Worm (Caenorhabditis elegans) whole organism, L1 larva: ENCODE measurements around the gene phf-14.
"Not testable (repeated sequence)": the region's sequence is repeated elsewhere in the genome, so short reads cannot be mapped to it uniquely, and the experiment has no call there.

Source experiments
- C34B4.2 ChIP-seq: sonication (generic microtip); optimal IDR thresholded peaks from 2 replicates; lab custom pipeline; 2017; ENCODE audit warnings: mild to moderate bottlenecking, missing genetic modification characterization, missing compliant biosample characterization
- aha-1 ChIP-seq: fragments of 150-350 bp; optimal IDR thresholded peaks from 2 replicates; lab custom pipeline; 2014; ENCODE audit warnings: missing biosample characterization, missing genetic modification characterization
- alr-1 ChIP-seq: fragments of 200-800 bp; sonication (Bioruptor generic); optimal IDR thresholded peaks from 2 replicates; lab custom pipeline; 2018; ENCODE audit warnings: borderline replicate concordance, mild to moderate bottlenecking, missing genetic modification characterization, missing compliant biosample characterization
- aly-2 ChIP-seq: fragments of 150-350 bp; optimal IDR thresholded peaks from 2 replicates; lab custom pipeline; 2014; ENCODE audit warnings: missing biosample characterization, missing genetic modification characterization
- blmp-1 ChIP-seq: fragments of 150-350 bp; optimal IDR thresholded peaks from 2 replicates; lab custom pipeline; 2014; ENCODE audit warnings: missing biosample characterization, missing genetic modification characterization
- ceh-63 ChIP-seq: fragments of 200-800 bp; sonication (Bioruptor generic); optimal IDR thresholded peaks from 2 replicates; lab custom pipeline; 2018; ENCODE audit warnings: mild to moderate bottlenecking, missing genetic modification characterization, missing compliant biosample characterization
- ceh-90 ChIP-seq: sonication (generic microtip); optimal IDR thresholded peaks from 2 replicates; lab custom pipeline; 2016; ENCODE audit warnings: missing genetic modification characterization, missing compliant biosample characterization
- elt-2 ChIP-seq: sonication (generic microtip); optimal IDR thresholded peaks from 2 replicates; lab custom pipeline; 2016; ENCODE audit warnings: missing genetic modification characterization, mild to moderate bottlenecking, inconsistent platforms, missing compliant biosample characterization, missing genetic modification reagents
- elt-3 ChIP-seq, 6 experiments: fragments of 150-350 bp in 1 of 6; sonication (generic microtip); optimal IDR thresholded peaks; 2 replicates each; lab custom pipeline; 2017 to 2018; ENCODE audit warnings: missing biosample characterization in 6 of 6, missing genetic modification characterization in 6 of 6, inconsistent platforms in 1 of 6
- hlh-17 ChIP-seq: fragments of 200-800 bp; sonication (Bioruptor generic); optimal IDR thresholded peaks from 2 replicates; lab custom pipeline; 2018; ENCODE audit warnings: missing genetic modification characterization, mild to moderate bottlenecking, missing compliant biosample characterization, moderate library complexity, borderline replicate concordance
- hlh-4 ChIP-seq: sonication (generic microtip); optimal IDR thresholded peaks from 2 replicates; lab custom pipeline; 2016; ENCODE audit warnings: mild to moderate bottlenecking, missing genetic modification characterization, missing compliant biosample characterization
- jun-1 ChIP-seq: fragments of 150-350 bp; optimal IDR thresholded peaks from 2 replicates; lab custom pipeline; 2014; ENCODE audit warnings: missing biosample characterization, missing genetic modification reagents, missing genetic modification characterization
- lin-14 ChIP-seq: fragments of 200-800 bp; sonication (Bioruptor generic); optimal IDR thresholded peaks from 2 replicates; lab custom pipeline; 2018; ENCODE audit warnings: mild to moderate bottlenecking, missing genetic modification characterization, moderate library complexity, missing compliant biosample characterization
- lin-35 ChIP-seq, 2 experiments: fragments of 150-350 bp; optimal IDR thresholded peaks; 2 replicates each; lab custom pipeline; 2014; ENCODE audit warnings: missing biosample characterization in 2 of 2, missing genetic modification characterization in 2 of 2, missing genetic modification reagents in 2 of 2
- lin-39 ChIP-seq: fragments of 150-350 bp; optimal IDR thresholded peaks from 2 replicates; lab custom pipeline; 2014; ENCODE audit warnings: missing biosample characterization, missing genetic modification reagents, missing genetic modification characterization
- lir-3 ChIP-seq: sonication (generic microtip); optimal IDR thresholded peaks from 2 replicates; lab custom pipeline; 2016; ENCODE audit warnings: mild to moderate bottlenecking, missing genetic modification characterization, moderate library complexity, missing compliant biosample characterization; ENCODE audit not compliant: poor library complexity
- lsy-2 ChIP-seq, 2 experiments: fragments of 150-350 bp; optimal IDR thresholded peaks; 2 replicates each; lab custom pipeline; 2014; ENCODE audit warnings: missing biosample characterization in 2 of 2, missing genetic modification characterization in 2 of 2
- mab-9 ChIP-seq: fragments of 200-800 bp; sonication (Bioruptor generic); IDR thresholded peaks from 2 replicates; pipeline ENCODE4 v1.3.6; 2022; ENCODE audit warnings: missing genetic modification reagents, missing genetic modification characterization, missing compliant biosample characterization
- mdl-1 ChIP-seq, 2 experiments: fragments of 150-350 bp; optimal IDR thresholded peaks; 2 replicates each; lab custom pipeline; 2014 to 2017; ENCODE audit warnings: missing biosample characterization in 2 of 2, missing genetic modification characterization in 2 of 2, inconsistent platforms in 1 of 2
- mef-2 ChIP-seq: fragments of 150-350 bp; optimal IDR thresholded peaks from 2 replicates; lab custom pipeline; 2014; ENCODE audit warnings: missing biosample characterization, missing genetic modification characterization
- mep-1 ChIP-seq: fragments of 150-350 bp; optimal IDR thresholded peaks from 2 replicates; lab custom pipeline; 2014; ENCODE audit warnings: missing biosample characterization, missing genetic modification characterization
- nhr-11 ChIP-seq: fragments of 150-350 bp; optimal IDR thresholded peaks from 2 replicates; lab custom pipeline; 2014; ENCODE audit warnings: missing biosample characterization, missing genetic modification characterization
- nhr-237 ChIP-seq: fragments of 150-350 bp; optimal IDR thresholded peaks from 2 replicates; lab custom pipeline; 2014; ENCODE audit warnings: missing biosample characterization, missing genetic modification characterization
- nhr-71 ChIP-seq: sonication (generic microtip); optimal IDR thresholded peaks from 2 replicates; lab custom pipeline; 2016; ENCODE audit warnings: mild to moderate bottlenecking, missing genetic modification characterization, moderate library complexity, missing compliant biosample characterization
- nhr-76 ChIP-seq: sonication (generic microtip); optimal IDR thresholded peaks from 2 replicates; lab custom pipeline; 2017; ENCODE audit warnings: missing biosample characterization, missing genetic modification characterization
- nhr-77 ChIP-seq: fragments of 150-350 bp; optimal IDR thresholded peaks from 2 replicates; lab custom pipeline; 2014; ENCODE audit warnings: missing biosample characterization, missing genetic modification characterization
- nhr-85 ChIP-seq: sonication (generic microtip); peaks from one replicate; lab custom pipeline; 2016; ENCODE audit warnings: missing genetic modification characterization, inconsistent platforms, missing compliant biosample characterization
- pag-3 ChIP-seq: sonication (generic microtip); optimal IDR thresholded peaks from 2 replicates; lab custom pipeline; 2017; ENCODE audit warnings: missing genetic modification characterization, mild to moderate bottlenecking, missing compliant biosample characterization, antibody characterized with exemption, borderline replicate concordance; ENCODE audit not compliant: insufficient read depth
- pax-3 ChIP-seq: fragments of 200-800 bp; sonication (Bioruptor generic); optimal IDR thresholded peaks from 2 replicates; lab custom pipeline; 2018; ENCODE audit warnings: mild to moderate bottlenecking, missing genetic modification characterization, moderate library complexity, missing compliant biosample characterization
- rnt-1 ChIP-seq: sonication (generic microtip); optimal IDR thresholded peaks from 2 replicates; lab custom pipeline; 2016; ENCODE audit warnings: mild to moderate bottlenecking, missing genetic modification characterization, moderate library complexity, missing compliant biosample characterization
- skn-1 ChIP-seq: fragments of 150-350 bp; optimal IDR thresholded peaks from 2 replicates; lab custom pipeline; 2014; ENCODE audit warnings: missing biosample characterization, missing genetic modification characterization
- sup-37 ChIP-seq: fragments of 200-800 bp; sonication (Bioruptor generic); optimal IDR thresholded peaks from 2 replicates; lab custom pipeline; 2018; ENCODE audit warnings: mild to moderate bottlenecking, missing genetic modification characterization, missing compliant biosample characterization
- tlp-1 ChIP-seq: fragments of 150-350 bp; optimal IDR thresholded peaks from 2 replicates; lab custom pipeline; 2014; ENCODE audit warnings: missing biosample characterization, missing genetic modification characterization
- zag-1 ChIP-seq: fragments of 150-350 bp; optimal IDR thresholded peaks from 2 replicates; lab custom pipeline; 2014; ENCODE audit warnings: missing biosample characterization, missing genetic modification characterization
- zip-4 ChIP-seq: fragments of 200-800 bp; sonication (Bioruptor generic); optimal IDR thresholded peaks from 2 replicates; lab custom pipeline; 2018; ENCODE audit warnings: mild to moderate bottlenecking, missing genetic modification characterization, moderate library complexity, missing compliant biosample characterization

phf-14 gene

ce11 chrV:17891317-17891716 is 20.1 kb downstream of the phf-14 start:
- TF ChIP-seq lin-35 (GFP tag; optimal IDR thresholded peaks at IDR 0.05; lab: Kevin White, UChicago) (no peak), tlp-1 (tag; lab: Kevin White, UChicago) (no peak), lin-39 (tag; lab: Kevin White, UChicago) (no peak), hlh-4 (tag; lab: Kevin White, UChicago) (no peak), pax-3 (tag; lab: Kevin White, UChicago) (no peak), nhr-71 (tag; lab: Kevin White, UChicago) (no peak), ceh-63 (GFP tag; lab: Kevin White, UChicago) (no peak), jun-1 (tag; lab: Kevin White, UChicago) (no peak), rnt-1 (tag; lab: Kevin White, UChicago) (no peak), nhr-76 (no peak), lsy-2 (tag; optimal IDR thresholded peaks at IDR 0.05; lab: Kevin White, UChicago) (no peak)

ce11 chrV:17893959-17894358 is 22.8 kb downstream of the phf-14 start, which contains the start of gene C06H5.11:
C06H5.11 (minus strand) TSS chrV:17894059.
- TF ChIP-seq aha-1 (tag; lab: Kevin White, UChicago); zip-4; nhr-11: not testable (repeated sequence)
- TF ChIP-seq, all 84 proteins: peak for 0; not testable (repeated sequence) for 84

DNA sequence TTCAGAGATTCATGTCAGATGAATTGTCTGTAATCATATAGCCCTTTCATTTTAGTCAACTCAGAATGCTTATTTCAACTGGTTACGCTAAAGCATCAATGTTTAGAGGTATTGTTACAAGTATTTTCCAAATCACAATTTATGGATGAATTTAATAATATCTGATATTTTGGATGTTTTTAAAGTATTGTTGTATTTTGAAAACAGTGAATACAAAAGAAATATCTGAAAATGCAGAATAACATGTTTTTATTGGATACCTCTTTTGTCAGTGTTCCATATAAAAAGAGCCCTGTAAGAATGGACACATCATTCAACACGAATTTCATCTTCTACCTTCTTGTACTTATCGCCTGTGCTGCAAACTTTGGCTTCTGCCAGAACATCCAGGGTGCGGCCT is 23.3 kb downstream of the phf-14 start, which contains the start of gene C06H5.12:
Gene C06H5.12 (plus strand): TSS at position 301 of the 400 bp plus-strand sequence.
- TF ChIP-seq pag-3 (tag; lab: Kevin White, UChicago); mdl-1 (tag; optimal IDR thresholded peaks at IDR 0.05; lab: Kevin White, UChicago); nhr-237: not testable (repeated sequence)

DNA sequence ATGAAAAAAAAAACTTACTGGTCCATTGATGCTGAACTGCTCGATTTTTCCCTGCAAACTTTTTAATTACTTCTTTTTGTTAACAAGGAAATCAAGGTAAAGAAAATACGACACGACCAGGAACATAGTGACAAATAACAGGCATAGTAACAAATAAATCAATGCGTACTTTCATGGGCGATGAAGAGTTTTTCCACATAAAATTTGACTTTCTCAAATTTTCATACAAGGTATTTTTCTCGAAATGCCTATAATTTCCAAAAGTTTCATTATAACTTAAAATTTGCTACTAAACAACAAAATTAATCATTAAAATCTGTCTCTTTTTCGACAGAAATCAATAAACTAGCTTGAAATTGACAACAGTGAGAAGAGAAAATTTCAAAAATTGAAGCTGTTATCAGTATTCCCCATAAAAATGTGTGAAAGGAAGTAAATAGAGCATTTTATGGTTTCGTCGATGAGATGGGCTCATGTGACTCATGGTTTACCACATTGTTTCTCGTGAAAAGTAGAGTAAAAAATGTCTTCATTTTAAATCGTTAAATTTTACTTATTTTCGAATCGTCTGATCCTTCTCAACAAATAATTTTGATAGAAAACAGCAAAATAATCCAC is 25.7 kb downstream of the phf-14 start, which contains the start of gene fbxa-156:
Gene fbxa-156 (minus strand): TSS at position 51 of the 618 bp plus-strand sequence.
- TF ChIP-seq skn-1 (tag; lab: Kevin White, UChicago) (no peak), elt-2 (tag; lab: Kevin White, UChicago) (peak; percentile 25)

- not testable (repeated sequence) for TF ChIP-seq nhr-85, ceh-90, lin-39 (tag; lab: Kevin White, UChicago)
Measured at ce11 chrV:17897646-17898045, 26.5 kb downstream of the phf-14 start, which contains the start of gene C06H5.13. C06H5.13 (minus strand) TSS chrV:17897746.

DNA sequence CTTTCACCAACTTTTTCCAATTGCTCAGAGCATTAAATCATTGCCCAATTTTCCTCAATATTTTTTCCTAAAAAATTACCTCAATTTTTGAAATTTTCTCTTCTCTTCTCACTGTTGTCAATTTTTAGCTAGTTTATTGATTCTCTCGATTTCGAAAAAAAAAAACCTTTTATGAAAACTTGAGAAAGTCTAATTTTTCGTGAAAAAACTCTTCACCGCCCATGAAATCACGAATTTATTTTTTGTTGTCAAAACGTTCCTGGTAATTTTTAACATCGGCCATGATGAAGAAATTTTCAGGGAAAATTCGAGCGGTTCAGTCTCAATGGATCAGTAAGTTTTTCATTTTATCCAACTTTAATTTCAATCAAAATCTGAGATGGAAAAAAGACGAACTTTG is 28.3 kb downstream of the phf-14 start, which contains the start of gene fbxa-157:
Gene fbxa-157 (plus strand): TSS at position 301 of the 400 bp plus-strand sequence.
- no peak for TF ChIP-seq zag-1 (tag; lab: Kevin White, UChicago)

ce11 chrV:17903829-17904228 is 32.6 kb downstream of the phf-14 start, which contains the start of gene C06H5.14:
C06H5.14 (plus strand) TSS chrV:17904129.
- not testable (repeated sequence) for TF ChIP-seq skn-1 (tag; lab: Kevin White, UChicago); alr-1; lin-35 (GFP tag; optimal IDR thresholded peaks at IDR 0.05; lab: Kevin White, UChicago)
- TF ChIP-seq, all 84 proteins: peak for 0; not testable (repeated sequence) for 84

ce11 chrV:17905765-17906164 is 34.6 kb downstream of the phf-14 start:
- TF ChIP-seq hlh-17 (GFP tag; lab: Kevin White, UChicago) (no peak), mab-9 (GFP tag; lab: Robert Waterston, UW) (no peak), mef-2 (tag; lab: Kevin White, UChicago) (no peak), lir-3 (tag; lab: Kevin White, UChicago) (no peak), mdl-1 (tag; optimal IDR thresholded peaks at IDR 0.05; lab: Kevin White, UChicago) (no peak), elt-3 (tag; optimal IDR thresholded peaks at IDR 0.05; lab: Kevin White, UChicago) (peak in 1 of 6 experiments; percentile 52), lin-35 (GFP tag; optimal IDR thresholded peaks at IDR 0.05; lab: Kevin White, UChicago) (peak in 1 of 2 experiments; percentile 49), lin-14 (GFP tag; lab: Kevin White, UChicago) (peak; percentile 72), blmp-1 (tag; lab: Kevin White, UChicago) (peak; percentile 97), rnt-1 (tag; lab: Kevin White, UChicago) (no peak), sup-37 (no peak), lsy-2 (tag; optimal IDR thresholded peaks at IDR 0.05; lab: Kevin White, UChicago) (peak in 1 of 2 experiments; percentile 18), mep-1 (tag; lab: Kevin White, UChicago) (peak; percentile 19), aly-2 (tag; lab: Kevin White, UChicago) (no peak), nhr-77 (tag; lab: Kevin White, UChicago) (no peak), C34B4.2 (tag; lab: Kevin White, UChicago) (no peak), nhr-71 (tag; lab: Kevin White, UChicago) (peak; percentile 12)
